Fruit fly (Drosophila melanogaster) whole organism, adult: ENCODE data around the gene CG11756.

Experiments used
- CG11617 ChIP-seq: fragments of 200-800 bp; sonication (Bioruptor generic); optimal IDR thresholded peaks from 2 replicates; lab custom pipeline; 2017; ENCODE audit warnings: mild to moderate bottlenecking, missing biosample characterization, missing genetic modification reagents, missing genetic modification characterization
- CG12768 ChIP-seq: fragments of 200-800 bp; sonication (Bioruptor generic); optimal IDR thresholded peaks from 2 replicates; lab custom pipeline; 2017; ENCODE audit warnings: missing biosample characterization, missing genetic modification characterization, mild to moderate bottlenecking, moderate library complexity, missing genetic modification reagents
- CG14711 ChIP-seq: fragments of 200-800 bp; sonication (Bioruptor generic); optimal IDR thresholded peaks from 2 replicates; lab custom pipeline; 2018; ENCODE audit warnings: missing biosample characterization, mild to moderate bottlenecking, missing genetic modification characterization, moderate library complexity
- CG1620 ChIP-seq: fragments of 200-800 bp; sonication (Bioruptor generic); optimal IDR thresholded peaks from 2 replicates; lab custom pipeline; 2016; ENCODE audit warnings: missing biosample characterization, missing genetic modification characterization
- CG7101 ChIP-seq: fragments of 200-800 bp; sonication (Bioruptor generic); optimal IDR thresholded peaks from 2 replicates; lab custom pipeline; 2018; ENCODE audit warnings: missing biosample characterization, mild to moderate bottlenecking, missing genetic modification characterization, moderate library complexity
- Clk ChIP-seq: fragments of 200-800 bp; sonication (Bioruptor generic); optimal IDR thresholded peaks from 2 replicates; lab custom pipeline; 2017; ENCODE audit warnings: missing biosample characterization, missing genetic modification characterization
- Hr96 ChIP-seq: fragments of 200-800 bp; sonication (Bioruptor generic); optimal IDR thresholded peaks from 2 replicates; lab custom pipeline; 2016; ENCODE audit warnings: missing biosample characterization, missing genetic modification characterization
- cnc ChIP-seq, 2 experiments: fragments of >200 bp; optimal IDR thresholded peaks; 2 replicates each; lab custom pipeline; 2017
- kay ChIP-seq: fragments of 200-800 bp; sonication (Bioruptor generic); peaks from one replicate; lab custom pipeline; 2016; ENCODE audit warnings: missing biosample characterization, missing genetic modification characterization, borderline replicate concordance
- pad ChIP-seq: fragments of 200-800 bp; sonication (Bioruptor generic); optimal IDR thresholded peaks from 3 replicates; lab custom pipeline; 2017; ENCODE audit warnings: missing biosample characterization, missing genetic modification characterization, mild to moderate bottlenecking, moderate library complexity, missing genetic modification reagents
- toe ChIP-seq: fragments of 200-800 bp; sonication (Bioruptor generic); optimal IDR thresholded peaks from 2 replicates; lab custom pipeline; 2016; ENCODE audit warnings: missing biosample characterization, missing genetic modification characterization

dm6 chrX:11302683-11303082 is 45.2 kb upstream of the CG11756 start, which contains the start of gene CG44422:
- no peak for TF ChIP-seq CG11617 (GFP tag; lab: Kevin White, UChicago)
- no peak for TF ChIP-seq Hr96
- no peak for TF ChIP-seq kay (GFP tag; lab: Kevin White, UChicago)
- TF ChIP-seq pad (GFP tag; lab: Kevin White, UChicago): no peak
- TF ChIP-seq CG7101 (tag; lab: Kevin White, UChicago): no peak
- no peak for TF ChIP-seq toe (GFP tag; lab: Kevin White, UChicago)
- no peak for TF ChIP-seq cnc (optimal IDR thresholded peaks at IDR 0.05; lab: Kevin White, UChicago)
- TF ChIP-seq CG1620: no peak
- no peak for TF ChIP-seq CG12768
- no peak for TF ChIP-seq CG14711 (tag; lab: Kevin White, UChicago)
- TF ChIP-seq Clk (GFP tag; lab: Kevin White, UChicago): no peak
